Worm (Caenorhabditis elegans) whole organism, late embryonic: Measurements from ENCODE around the gene K09E9.4.

ENCODE experiments used
- C08G9.2 ChIP-seq: sonication (generic microtip); optimal IDR thresholded peaks from 2 replicates; lab custom pipeline; 2016; ENCODE audit warnings: mild to moderate bottlenecking, missing genetic modification characterization, moderate library complexity, missing compliant biosample characterization
- T23F11.4 ChIP-seq: fragments of 200-800 bp; sonication (Bioruptor generic); optimal IDR thresholded peaks from 2 replicates; lab custom pipeline; 2018; ENCODE audit warnings: mild to moderate bottlenecking, missing genetic modification characterization, missing compliant biosample characterization
- ceh-14 ChIP-seq: sonication (generic microtip); optimal IDR thresholded peaks from 2 replicates; lab custom pipeline; 2016; ENCODE audit warnings: missing genotype, missing genetic modification characterization, missing compliant biosample characterization
- fkh-10 ChIP-seq: fragments of 150-350 bp; optimal IDR thresholded peaks from 2 replicates; lab custom pipeline; 2014; ENCODE audit warnings: missing biosample characterization, missing genetic modification reagents, missing genetic modification characterization
- hlh-13 ChIP-seq: fragments of 200-800 bp; sonication (Bioruptor generic); optimal IDR thresholded peaks from 2 replicates; lab custom pipeline; 2018; ENCODE audit warnings: mild to moderate bottlenecking, missing genetic modification characterization, missing compliant biosample characterization
- hlh-30 ChIP-seq: sonication (generic microtip); optimal IDR thresholded peaks from 2 replicates; lab custom pipeline; 2017; ENCODE audit warnings: antibody characterized with exemption, missing genetic modification characterization, missing compliant biosample characterization; ENCODE audit not compliant: insufficient read depth
- hlh-6 ChIP-seq: sonication (generic microtip); optimal IDR thresholded peaks from 2 replicates; lab custom pipeline; 2016; ENCODE audit warnings: missing genotype, missing genetic modification characterization, missing compliant biosample characterization
- pax-1 ChIP-seq: fragments of 150-350 bp; optimal IDR thresholded peaks from 2 replicates; lab custom pipeline; 2014; ENCODE audit warnings: missing biosample characterization, missing genetic modification characterization
- pqm-1 ChIP-seq: sonication (generic microtip); optimal IDR thresholded peaks from 2 replicates; lab custom pipeline; 2016; ENCODE audit warnings: missing genetic modification characterization, missing compliant biosample characterization
- rnt-1 ChIP-seq: sonication (generic microtip); optimal IDR thresholded peaks from 2 replicates; lab custom pipeline; 2016; ENCODE audit warnings: missing genetic modification characterization, missing compliant biosample characterization
- zip-5 ChIP-seq: sonication (generic microtip); optimal IDR thresholded peaks from 2 replicates; lab custom pipeline; 2016; ENCODE audit warnings: missing genetic modification characterization, missing compliant biosample characterization

- no peak for TF ChIP-seq T23F11.4 (GFP tag; lab: Kevin White, UChicago)
- no peak for TF ChIP-seq C08G9.2 (tag; lab: Kevin White, UChicago)
- no peak for TF ChIP-seq hlh-6 (tag; lab: Kevin White, UChicago)
- no peak for TF ChIP-seq zip-5 (tag; lab: Kevin White, UChicago)
- TF ChIP-seq ceh-14 (tag; lab: Kevin White, UChicago), result no peak
- no peak for TF ChIP-seq rnt-1 (tag; lab: Kevin White, UChicago)
- TF ChIP-seq pax-1 (tag; lab: Kevin White, UChicago), result no peak
- TF ChIP-seq fkh-10, result no peak
- TF ChIP-seq hlh-30 (tag; lab: Kevin White, UChicago), result no peak
- TF ChIP-seq pqm-1 (tag; lab: Kevin White, UChicago), result no peak
- TF ChIP-seq hlh-13 (GFP tag; lab: Kevin White, UChicago), result no peak
Measured at ce11 chrX:15609698-15610097, 20.5 kb downstream of the K09E9.4 start.
